Fruit fly (Drosophila melanogaster): ENCODE results near the gene Syn.
A peak's percentile ranks its signal among the peaks of the same experiment; 100 is the strongest.

Gene Syn

dm6 chr3R:10161163-10161562, 29.3 kb upstream of the Syn start, which contains the start of gene CG6254 (continued):
- TF ChIP-seq ttk (GFP tag; IDR thresholded peaks at IDR 0.05) (no peak), Antp (GFP tag; optimal IDR thresholded peaks at IDR 0.05) (peak; percentile 52), CG6791 (GFP tag; IDR thresholded peaks at IDR 0.05; ENCODE audit: partially characterized antibody) (peak; percentile 47; the same call in 1 of the 3 replicates), Dad (GFP tag; optimal IDR thresholded peaks at IDR 0.05) (no peak), en (GFP tag; optimal IDR thresholded peaks at IDR 0.05) (no peak), CG4617 (GFP tag; optimal IDR thresholded peaks at IDR 0.05; ENCODE audit: borderline replicate concordance) (peak; percentile 85), CG10321 (GFP tag; IDR thresholded peaks at IDR 0.05) (no peak), p53 (GFP tag; optimal IDR thresholded peaks at IDR 0.05) (no peak), CG8944 (GFP tag; optimal IDR thresholded peaks at IDR 0.05) (peak; percentile 30), Bteb2 (GFP tag; optimal IDR thresholded peaks at IDR 0.05) (peak; percentile 36), CG9215 (GFP tag; IDR thresholded peaks at IDR 0.05) (0 out of 2 replicates have a peak, but pooled peaks have one; percentile 21), Fer2 (tag; optimal IDR thresholded peaks at IDR 0.05) (peak; percentile 24), Abd-B (GFP tag; optimal IDR thresholded peaks at IDR 0.05) (peak; percentile 10), CG14710 (tag; optimal IDR thresholded peaks at IDR 0.05) (peak; percentile 17), odd (GFP tag; optimal IDR thresholded peaks at IDR 0.05) (no peak), CG34224 (GFP tag; IDR thresholded peaks at IDR 0.05; ENCODE audit: partially characterized antibody) (peak; percentile 16; the same call in 1 of the 3 replicates), CG12942 (GFP tag; optimal IDR thresholded peaks at IDR 0.05) (no peak), CG15601 (tag; optimal IDR thresholded peaks at IDR 0.05) (no peak), CG12219 (GFP tag; optimal IDR thresholded peaks at IDR 0.05) (no peak), Dref (GFP tag; IDR thresholded peaks at IDR 0.05) (no peak), CG1603 (tag; optimal IDR thresholded peaks at IDR 0.05) (peak; percentile 68), Dp (GFP tag; optimal IDR thresholded peaks at IDR 0.05) (peak; percentile 23), ATbp (GFP tag; optimal IDR thresholded peaks at IDR 0.05) (no peak), CG2875 (GFP tag; optimal IDR thresholded peaks at IDR 0.05) (no peak), Neu2 (GFP tag; optimal IDR thresholded peaks at IDR 0.05; ENCODE audit: borderline replicate concordance) (no peak), HLH3B (GFP tag; IDR thresholded peaks at IDR 0.05) (no peak), Hr39 (optimal IDR thresholded peaks at IDR 0.05) (no peak), Ssrp (tag; optimal IDR thresholded peaks at IDR 0.05) (no peak), CG2202 (tag; optimal IDR thresholded peaks at IDR 0.05) (no peak), Med (GFP tag) (peak; percentile 88), CG11456 (GFP tag; IDR thresholded peaks at IDR 0.05) (peak; percentile 77), grau (tag; optimal IDR thresholded peaks at IDR 0.05) (no peak), NFAT (GFP tag; IDR thresholded peaks at IDR 0.05) (peak; percentile 82), CG16815 (GFP tag; optimal IDR thresholded peaks at IDR 0.05) (no peak), Rfx (GFP tag; IDR thresholded peaks at IDR 0.05) (peak; percentile 79), sob (GFP tag; IDR thresholded peaks at IDR 0.05) (peak; percentile 63), CG11093 (GFP tag; IDR thresholded peaks at IDR 0.05) (no peak)

DNA sequence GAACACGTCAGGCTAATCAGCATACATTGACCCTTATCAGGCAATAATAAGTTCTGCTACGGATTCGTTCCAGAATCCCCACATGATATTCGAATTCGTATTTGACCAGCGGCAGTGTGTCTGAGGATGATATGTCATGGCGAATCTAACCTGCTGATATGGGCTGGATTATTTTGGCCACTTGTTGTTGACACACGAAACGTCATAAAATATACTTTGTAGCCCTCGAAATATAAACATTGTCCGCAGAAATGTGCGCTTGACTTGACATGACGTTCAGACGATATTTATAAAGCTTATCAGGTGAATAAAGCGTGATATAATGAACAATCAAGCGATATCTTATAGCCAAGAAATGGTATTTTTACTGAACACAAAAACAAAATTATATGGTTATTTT, 24.2 kb upstream of the Syn start:
- TF ChIP-seq dpn (GFP tag; optimal IDR thresholded peaks at IDR 0.05) (no peak), crp (GFP tag; optimal IDR thresholded peaks at IDR 0.05) (no peak), CG4424 (GFP tag; optimal IDR thresholded peaks at IDR 0.05) (no peak), CG12236 (GFP tag; optimal IDR thresholded peaks at IDR 0.05) (no peak), trh (GFP tag; optimal IDR thresholded peaks at IDR 0.05) (no peak), CG6765 (GFP tag; optimal IDR thresholded peaks at IDR 0.05) (peak; percentile 13), Sox102F (GFP tag; optimal IDR thresholded peaks at IDR 0.05) (no peak), CG9727 (GFP tag; optimal IDR thresholded peaks at IDR 0.05) (no peak), CG10209 (GFP tag; optimal IDR thresholded peaks at IDR 0.05) (no peak), az2 (GFP tag; optimal IDR thresholded peaks at IDR 0.05) (no peak), Hey (tag; optimal IDR thresholded peaks at IDR 0.05) (peak; percentile 23), CG18764 (GFP tag; optimal IDR thresholded peaks at IDR 0.05) (no peak), schlank (tag; optimal IDR thresholded peaks at IDR 0.05) (peak; percentile 35), CrebB (tag; optimal IDR thresholded peaks at IDR 0.05) (no peak), gcm2 (GFP tag; optimal IDR thresholded peaks at IDR 0.05) (no peak), Rx (GFP tag; IDR thresholded peaks at IDR 0.05) (no peak), cwo (GFP tag; optimal IDR thresholded peaks at IDR 0.05) (peak; percentile 37)

Data from whole organism, embryonic.